Fruit fly (Drosophila melanogaster) whole organism, prepupa: Measurements from ENCODE around the gene CG17221.

ENCODE experiments used
- CG16779 ChIP-seq: fragments of 200-800 bp; sonication (Bioruptor generic); optimal IDR thresholded peaks from 3 replicates; lab custom pipeline; 2017; ENCODE audit warnings: missing biosample characterization, mild to moderate bottlenecking, missing genetic modification characterization
- CG34406 ChIP-seq: fragments of 200-800 bp; sonication (Bioruptor generic); optimal IDR thresholded peaks from 3 replicates; lab custom pipeline; 2016; ENCODE audit warnings: missing biosample characterization, missing genetic modification characterization
- CG8319 ChIP-seq: fragments of 200-800 bp; sonication (Bioruptor generic); optimal IDR thresholded peaks from 3 replicates; lab custom pipeline; 2016; ENCODE audit warnings: missing biosample characterization, missing genetic modification characterization
- vri ChIP-seq: fragments of 200-800 bp; sonication (Bioruptor generic); optimal IDR thresholded peaks from 3 replicates; lab custom pipeline; 2016; ENCODE audit warnings: missing biosample characterization, mild to moderate bottlenecking, missing genetic modification characterization

DNA sequence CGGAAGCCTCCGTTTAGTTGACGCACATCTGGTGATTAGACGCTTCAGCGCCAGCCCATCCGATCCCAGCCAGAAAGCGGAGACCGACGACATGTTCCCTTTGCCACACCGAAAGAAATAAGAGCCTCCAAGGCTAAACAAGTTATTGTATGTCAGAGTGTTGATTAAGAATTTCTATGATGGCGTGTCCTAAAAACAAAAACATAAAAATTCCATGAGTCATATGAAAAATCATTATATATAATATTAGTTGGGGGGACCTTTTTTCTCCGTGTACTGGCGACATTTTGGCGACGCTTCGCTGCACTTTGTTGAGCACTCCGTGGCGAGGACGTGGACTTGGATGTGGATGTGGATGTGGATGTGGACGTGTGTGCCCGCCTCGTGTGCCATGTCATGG lies 27.0 kb upstream of the CG17221 start:
- TF ChIP-seq CG34406 (peak; percentile 35), CG16779 (tag; lab: Kevin White, UChicago) (peak; percentile 18), vri (peak; percentile 12), CG8319 (GFP tag; lab: Kevin White, UChicago) (no peak)
